Worm (Caenorhabditis elegans) whole organism, L1 larva: ENCODE results near the gene H20E11.1.
A peak's percentile ranks its signal among the peaks of the same experiment; 100 is the strongest.

ENCODE experiments used
- C04F5.9 ChIP-seq: sonication (generic microtip); optimal IDR thresholded peaks from 2 replicates; lab custom pipeline; 2016; ENCODE audit warnings: missing genetic modification characterization, missing compliant biosample characterization
- F16B12.6 ChIP-seq: fragments of 150-350 bp; optimal IDR thresholded peaks from 2 replicates; lab custom pipeline; 2014; ENCODE audit warnings: missing biosample characterization, missing genetic modification characterization
- Y116A8C.19 ChIP-seq: sonication (generic microtip); optimal IDR thresholded peaks from 2 replicates; lab custom pipeline; 2016; ENCODE audit warnings: missing compliant biosample characterization, missing genetic modification characterization, borderline replicate concordance
- aha-1 ChIP-seq: fragments of 150-350 bp; optimal IDR thresholded peaks from 2 replicates; lab custom pipeline; 2014; ENCODE audit warnings: missing biosample characterization, missing genetic modification characterization
- alr-1 ChIP-seq: fragments of 200-800 bp; sonication (Bioruptor generic); optimal IDR thresholded peaks from 2 replicates; lab custom pipeline; 2018; ENCODE audit warnings: borderline replicate concordance, mild to moderate bottlenecking, missing genetic modification characterization, missing compliant biosample characterization
- blmp-1 ChIP-seq: fragments of 150-350 bp; optimal IDR thresholded peaks from 2 replicates; lab custom pipeline; 2014; ENCODE audit warnings: missing biosample characterization, missing genetic modification characterization
- ceh-63 ChIP-seq: fragments of 200-800 bp; sonication (Bioruptor generic); optimal IDR thresholded peaks from 2 replicates; lab custom pipeline; 2018; ENCODE audit warnings: mild to moderate bottlenecking, missing genetic modification characterization, missing compliant biosample characterization
- ceh-82 ChIP-seq, 3 experiments: fragments of 150-350 bp in 1 of 3; sonication (generic microtip) in 2 of 3; optimal IDR thresholded peaks; 2 replicates each; lab custom pipeline; 2014 to 2017; ENCODE audit warnings: missing biosample characterization in 3 of 3, missing genetic modification characterization in 3 of 3
- ceh-88 ChIP-seq: fragments of 200-800 bp; sonication (Bioruptor generic); IDR thresholded peaks from 2 replicates; pipeline ENCODE4 v1.3.6; 2022; ENCODE audit warnings: missing genetic modification characterization, missing compliant biosample characterization
- ceh-90 ChIP-seq: sonication (generic microtip); optimal IDR thresholded peaks from 2 replicates; lab custom pipeline; 2016; ENCODE audit warnings: missing genetic modification characterization, missing compliant biosample characterization
- dpl-1 ChIP-seq, 3 experiments: fragments of 150-350 bp in 2 of 3; sonication (generic microtip) in 1 of 3; optimal IDR thresholded peaks; 2 replicates each; lab custom pipeline; 2014 to 2017; ENCODE audit warnings: missing biosample characterization in 3 of 3, missing genetic modification characterization in 3 of 3, missing genetic modification reagents in 3 of 3
- dsc-1 ChIP-seq: sonication (generic microtip); optimal IDR thresholded peaks from 2 replicates; lab custom pipeline; 2016; ENCODE audit warnings: mild to moderate bottlenecking, missing genetic modification characterization, missing compliant biosample characterization
- efl-1 ChIP-seq, 4 experiments: fragments of 150-350 bp; optimal IDR thresholded peaks in 3 of 4; peaks in 1 of 4; 1 replicate in 1 of 4; 2 replicates in 3 of 4; lab custom pipeline; 2014; ENCODE audit warnings: missing biosample characterization in 2 of 4, missing genetic modification characterization in 2 of 4, missing genetic modification reagents in 2 of 4
- egl-27 ChIP-seq, 2 experiments: fragments of 150-350 bp in 1 of 2; sonication (generic microtip); optimal IDR thresholded peaks; 3 replicates each; lab custom pipeline; 2017 to 2018; ENCODE audit warnings: missing biosample characterization in 2 of 2, missing genetic modification characterization in 2 of 2, missing genetic modification reagents in 2 of 2
- elt-2 ChIP-seq: sonication (generic microtip); optimal IDR thresholded peaks from 2 replicates; lab custom pipeline; 2016; ENCODE audit warnings: missing genetic modification characterization, mild to moderate bottlenecking, inconsistent platforms, missing compliant biosample characterization, missing genetic modification reagents
- elt-3 ChIP-seq, 6 experiments: fragments of 150-350 bp in 1 of 6; sonication (generic microtip); optimal IDR thresholded peaks; 2 replicates each; lab custom pipeline; 2017 to 2018; ENCODE audit warnings: missing biosample characterization in 6 of 6, missing genetic modification characterization in 6 of 6, inconsistent platforms in 1 of 6
- fkh-4 ChIP-seq: sonication (generic microtip); optimal IDR thresholded peaks from 2 replicates; lab custom pipeline; 2016; ENCODE audit warnings: missing compliant biosample characterization, missing genetic modification characterization, borderline replicate concordance
- fos-1 ChIP-seq: fragments of 150-350 bp; optimal IDR thresholded peaks from 2 replicates; lab custom pipeline; 2014; ENCODE audit warnings: missing biosample characterization, missing genetic modification characterization
- hlh-17 ChIP-seq: fragments of 200-800 bp; sonication (Bioruptor generic); optimal IDR thresholded peaks from 2 replicates; lab custom pipeline; 2018; ENCODE audit warnings: missing genetic modification characterization, mild to moderate bottlenecking, missing compliant biosample characterization, moderate library complexity, borderline replicate concordance
- hlh-4 ChIP-seq: sonication (generic microtip); optimal IDR thresholded peaks from 2 replicates; lab custom pipeline; 2016; ENCODE audit warnings: mild to moderate bottlenecking, missing genetic modification characterization, missing compliant biosample characterization
- irx-1 ChIP-seq: sonication (generic microtip); optimal IDR thresholded peaks from 2 replicates; lab custom pipeline; 2016; ENCODE audit warnings: missing genetic modification characterization, missing compliant biosample characterization
- jun-1 ChIP-seq: fragments of 150-350 bp; optimal IDR thresholded peaks from 2 replicates; lab custom pipeline; 2014; ENCODE audit warnings: missing biosample characterization, missing genetic modification reagents, missing genetic modification characterization
- lin-13 ChIP-seq: fragments of 150-350 bp; optimal IDR thresholded peaks from 2 replicates; lab custom pipeline; 2014; ENCODE audit warnings: missing biosample characterization, missing genetic modification reagents, missing genetic modification characterization
- lin-14 ChIP-seq: fragments of 200-800 bp; sonication (Bioruptor generic); optimal IDR thresholded peaks from 2 replicates; lab custom pipeline; 2018; ENCODE audit warnings: mild to moderate bottlenecking, missing genetic modification characterization, moderate library complexity, missing compliant biosample characterization
- lin-35 ChIP-seq, 2 experiments: fragments of 150-350 bp; optimal IDR thresholded peaks; 2 replicates each; lab custom pipeline; 2014; ENCODE audit warnings: missing biosample characterization in 2 of 2, missing genetic modification characterization in 2 of 2, missing genetic modification reagents in 2 of 2
- lin-39 ChIP-seq: fragments of 150-350 bp; optimal IDR thresholded peaks from 2 replicates; lab custom pipeline; 2014; ENCODE audit warnings: missing biosample characterization, missing genetic modification reagents, missing genetic modification characterization
- mab-9 ChIP-seq: fragments of 200-800 bp; sonication (Bioruptor generic); IDR thresholded peaks from 2 replicates; pipeline ENCODE4 v1.3.6; 2022; ENCODE audit warnings: missing genetic modification reagents, missing genetic modification characterization, missing compliant biosample characterization
- mdl-1 ChIP-seq, 2 experiments: fragments of 150-350 bp; optimal IDR thresholded peaks; 2 replicates each; lab custom pipeline; 2014 to 2017; ENCODE audit warnings: missing biosample characterization in 2 of 2, missing genetic modification characterization in 2 of 2, inconsistent platforms in 1 of 2
- nhr-11 ChIP-seq: fragments of 150-350 bp; optimal IDR thresholded peaks from 2 replicates; lab custom pipeline; 2014; ENCODE audit warnings: missing biosample characterization, missing genetic modification characterization
- nhr-12 ChIP-seq: sonication (generic microtip); optimal IDR thresholded peaks from 2 replicates; lab custom pipeline; 2017; ENCODE audit warnings: missing biosample characterization, missing genetic modification characterization
- nhr-19 ChIP-seq: fragments of 200-800 bp; sonication (Bioruptor generic); conservative IDR thresholded peaks from 2 replicates; pipeline ENCODE4 v1.3.6; 2022; ENCODE audit warnings: missing genetic modification characterization, missing compliant biosample characterization
- nhr-20 ChIP-seq: sonication (generic microtip); optimal IDR thresholded peaks from 2 replicates; lab custom pipeline; 2016; ENCODE audit warnings: mild to moderate bottlenecking, missing genetic modification characterization, missing compliant biosample characterization
- nhr-237 ChIP-seq: fragments of 150-350 bp; optimal IDR thresholded peaks from 2 replicates; lab custom pipeline; 2014; ENCODE audit warnings: missing biosample characterization, missing genetic modification characterization
- nhr-77 ChIP-seq: fragments of 150-350 bp; optimal IDR thresholded peaks from 2 replicates; lab custom pipeline; 2014; ENCODE audit warnings: missing biosample characterization, missing genetic modification characterization
- nhr-84 ChIP-seq: sonication (generic microtip); optimal IDR thresholded peaks from 2 replicates; lab custom pipeline; 2017; ENCODE audit warnings: missing biosample characterization, missing genetic modification characterization
- nhr-90 ChIP-seq: sonication (generic microtip); optimal IDR thresholded peaks from 2 replicates; lab custom pipeline; 2016; ENCODE audit warnings: mild to moderate bottlenecking, missing genetic modification characterization, missing compliant biosample characterization; ENCODE audit not compliant: poor library complexity
- pax-3 ChIP-seq: fragments of 200-800 bp; sonication (Bioruptor generic); optimal IDR thresholded peaks from 2 replicates; lab custom pipeline; 2018; ENCODE audit warnings: mild to moderate bottlenecking, missing genetic modification characterization, moderate library complexity, missing compliant biosample characterization
- rnt-1 ChIP-seq: sonication (generic microtip); optimal IDR thresholded peaks from 2 replicates; lab custom pipeline; 2016; ENCODE audit warnings: mild to moderate bottlenecking, missing genetic modification characterization, moderate library complexity, missing compliant biosample characterization
- skn-1 ChIP-seq: fragments of 150-350 bp; optimal IDR thresholded peaks from 2 replicates; lab custom pipeline; 2014; ENCODE audit warnings: missing biosample characterization, missing genetic modification characterization
- snpc-4 ChIP-seq: fragments of 150-350 bp; optimal IDR thresholded peaks from 2 replicates; lab custom pipeline; 2014; ENCODE audit warnings: missing biosample characterization, missing genetic modification characterization
- sox-4 ChIP-seq: sonication (generic microtip); optimal IDR thresholded peaks from 2 replicates; lab custom pipeline; 2016; ENCODE audit warnings: missing genetic modification characterization, missing compliant biosample characterization
- sup-37 ChIP-seq: fragments of 200-800 bp; sonication (Bioruptor generic); optimal IDR thresholded peaks from 2 replicates; lab custom pipeline; 2018; ENCODE audit warnings: mild to moderate bottlenecking, missing genetic modification characterization, missing compliant biosample characterization
- swsn-7 ChIP-seq: sonication (generic microtip); optimal IDR thresholded peaks from 2 replicates; lab custom pipeline; 2016; ENCODE audit warnings: missing genetic modification characterization, missing compliant biosample characterization
- tbx-2 ChIP-seq: sonication (generic microtip); optimal IDR thresholded peaks from 2 replicates; lab custom pipeline; 2016; ENCODE audit warnings: missing genetic modification characterization, missing compliant biosample characterization
- tlp-1 ChIP-seq: fragments of 150-350 bp; optimal IDR thresholded peaks from 2 replicates; lab custom pipeline; 2014; ENCODE audit warnings: missing biosample characterization, missing genetic modification characterization
- unc-130 ChIP-seq: fragments of 150-350 bp; optimal IDR thresholded peaks from 2 replicates; lab custom pipeline; 2017; ENCODE audit warnings: missing biosample characterization, missing genetic modification characterization, inconsistent platforms
- unc-62 ChIP-seq: fragments of 150-350 bp; optimal IDR thresholded peaks from 2 replicates; lab custom pipeline; 2014; ENCODE audit warnings: missing biosample characterization, missing genetic modification reagents, missing genetic modification characterization
- unc-86 ChIP-seq: sonication (generic microtip); optimal IDR thresholded peaks from 2 replicates; lab custom pipeline; 2016; ENCODE audit warnings: missing genetic modification characterization, missing compliant biosample characterization
- unc-98 ChIP-seq: fragments of 200-800 bp; sonication (Bioruptor generic); IDR thresholded peaks from 2 replicates; pipeline ENCODE4 v1.3.6; 2022; ENCODE audit warnings: missing genetic modification characterization, missing compliant biosample characterization
- zag-1 ChIP-seq: fragments of 150-350 bp; optimal IDR thresholded peaks from 2 replicates; lab custom pipeline; 2014; ENCODE audit warnings: missing biosample characterization, missing genetic modification characterization

H20E11.1 gene

ce11 chrIV:6829902-6830301 lies at the start of gene H20E11.1:
H20E11.1 (plus strand) TSS chrIV:6830145.
- peak; percentile 52 for TF ChIP-seq elt-2 (tag; lab: Kevin White, UChicago)
- TF ChIP-seq pax-3 = no peak

ce11 chrIV:6785151-6785550 lies 44.8 kb upstream of the H20E11.1 start, which contains the start of gene dyci-1:
dyci-1 (minus strand) TSS chrIV:6785272.
- TF ChIP-seq ceh-63 (GFP tag; lab: Kevin White, UChicago) (no peak), ceh-82 (tag; optimal IDR thresholded peaks at IDR 0.05; lab: Kevin White, UChicago) (no peak), tlp-1 (tag; lab: Kevin White, UChicago) (no peak), ceh-88 (GFP tag; lab: Robert Waterston, UW) (no peak), skn-1 (tag; lab: Kevin White, UChicago) (no peak), aha-1 (tag; lab: Kevin White, UChicago) (no peak), mdl-1 (tag; optimal IDR thresholded peaks at IDR 0.05; lab: Kevin White, UChicago) (no peak), swsn-7 (tag; lab: Kevin White, UChicago) (peak; percentile 14), alr-1 (tag; lab: Kevin White, UChicago) (no peak), blmp-1 (peak; percentile 3), F16B12.6 (tag; lab: Kevin White, UChicago) (no peak), unc-62 (GFP tag; lab: Kevin White, UChicago) (no peak), lin-13 (GFP tag; lab: Kevin White, UChicago) (peak; percentile 0), unc-98 (no peak), nhr-11 (tag; lab: Kevin White, UChicago) (no peak), nhr-12 (tag; lab: Kevin White, UChicago) (no peak), hlh-4 (tag; lab: Kevin White, UChicago) (no peak), nhr-84 (no peak), nhr-20 (tag; lab: Kevin White, UChicago) (peak; percentile 46), elt-2 (tag; lab: Kevin White, UChicago) (no peak), jun-1 (tag; lab: Kevin White, UChicago) (no peak), efl-1 (optimal IDR thresholded peaks at IDR 0.05; lab: Kevin White, UChicago) (peak; percentile 14 to 34), efl-1 (GFP tag; optimal IDR thresholded peaks at IDR 0.05 in 1 of 2; lab: Kevin White, UChicago) (peak in 1 of 2 experiments; percentile 41), irx-1 (tag; lab: Kevin White, UChicago) (no peak), dsc-1 (no peak), tbx-2 (peak; percentile 5), nhr-237 (peak; percentile 29), lin-14 (GFP tag; lab: Kevin White, UChicago) (peak; percentile 72), nhr-77 (peak; percentile 74), dpl-1 (GFP tag; optimal IDR thresholded peaks at IDR 0.05; lab: Kevin White, UChicago) (peak in 2 of 3 experiments; percentile 19 to 23), nhr-19 (GFP tag; lab: Robert Waterston, UW) (no peak), sup-37 (no peak), rnt-1 (tag; lab: Kevin White, UChicago) (peak; percentile 45), sox-4 (no peak), snpc-4 (tag; lab: Kevin White, UChicago) (no peak), lin-39 (tag; lab: Kevin White, UChicago) (no peak), fkh-4 (tag; lab: Kevin White, UChicago) (no peak), lin-35 (GFP tag; optimal IDR thresholded peaks at IDR 0.05; lab: Kevin White, UChicago) (peak; percentile 9 to 31), mab-9 (GFP tag; lab: Robert Waterston, UW) (no peak), nhr-90 (tag; lab: Kevin White, UChicago) (no peak), C04F5.9 (tag; lab: Kevin White, UChicago) (no peak), ceh-90 (tag; lab: Kevin White, UChicago) (no peak), unc-130 (tag; lab: Kevin White, UChicago) (no peak), Y116A8C.19 (no peak), egl-27 (tag; optimal IDR thresholded peaks at IDR 0.05; lab: Kevin White, UChicago) (peak in 1 of 2 experiments; percentile 15), zag-1 (tag; lab: Kevin White, UChicago) (no peak), elt-3 (tag; optimal IDR thresholded peaks at IDR 0.05; lab: Kevin White, UChicago) (peak in 1 of 6 experiments; percentile 27), unc-86 (tag; lab: Kevin White, UChicago) (no peak), hlh-17 (GFP tag; lab: Kevin White, UChicago) (no peak), fos-1 (tag; lab: Kevin White, UChicago) (no peak)
